Worm (Caenorhabditis elegans): Measurements from ENCODE around the gene F22B5.4.

- TF ChIP-seq blmp-1 (tag; optimal IDR thresholded peaks at IDR 0.05) (no peak), mls-2 (tag; optimal IDR thresholded peaks at IDR 0.05) (no peak)
These were observed 5.0 kb downstream of the F22B5.4 start, which contains the start of gene F22B5.5 for ce11 chrII:8454513-8454912.

Measured in whole organism, mixed stage, embryonic.